Fruit fly (Drosophila melanogaster) S2 (cell line): ENCODE results near the gene CG5577.

Experiments
- CG8478 ChIP-seq: fragments of >200 bp; optimal IDR thresholded peaks from 2 replicates; lab custom pipeline; 2018
- CTCF ChIP-seq, 2 experiments: fragments of >200 bp; optimal IDR thresholded peaks; 2 replicates each; lab custom pipeline; 2018

DNA sequence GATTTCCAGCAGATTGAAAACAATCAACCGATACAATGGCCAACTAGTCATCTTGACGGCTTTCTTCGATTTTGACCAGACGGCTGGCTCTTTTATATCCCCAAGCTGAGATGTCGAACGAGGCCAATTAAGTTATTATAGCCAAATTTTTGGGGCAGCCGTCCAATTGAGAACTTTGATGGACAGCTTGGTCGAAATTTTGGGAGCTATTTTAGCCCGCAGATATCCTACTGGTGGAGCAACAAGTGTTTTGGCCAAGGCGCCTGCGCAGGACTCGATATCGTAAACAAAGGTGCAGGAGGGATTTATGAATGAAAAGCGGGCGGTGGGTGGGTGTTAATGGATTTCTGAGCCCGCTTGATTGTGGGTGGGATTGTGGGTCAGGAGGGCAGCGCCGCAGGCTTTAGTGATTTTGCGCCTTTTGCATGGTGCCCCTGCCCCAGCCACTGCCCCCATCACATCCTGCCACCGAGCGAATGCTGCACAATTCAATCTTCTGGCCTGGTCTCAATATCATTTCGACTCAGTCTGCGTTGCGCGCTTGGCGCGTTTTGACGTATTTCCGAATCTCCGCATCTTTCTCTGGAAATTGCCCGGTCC is 18.3 kb downstream of the CG5577 start, which contains the start of the genes Ir75c and Grd:
- TF ChIP-seq CTCF (optimal IDR thresholded peaks at IDR 0.05; lab: Kevin White, UChicago) (no peak), CG8478 (lab: Kevin White, UChicago) (no peak)
